Fruit fly (Drosophila melanogaster) whole organism, embryonic: ENCODE results near the gene Drs.

Experiments
- CG10654 ChIP-seq: fragments of 200-800 bp; sonication (Bioruptor generic); optimal IDR thresholded peaks from 2 replicates; lab custom pipeline; 2016; ENCODE audit warnings: missing biosample characterization, missing genetic modification characterization
- CG12236 ChIP-seq: fragments of 200-800 bp; sonication (Bioruptor generic); optimal IDR thresholded peaks from 2 replicates; lab custom pipeline; 2016; ENCODE audit warnings: missing biosample characterization, missing genetic modification characterization
- CG13296 ChIP-seq: fragments of 200-800 bp; sonication (Bioruptor generic); optimal IDR thresholded peaks from 3 replicates; lab custom pipeline; 2018; ENCODE audit warnings: missing biosample characterization, mild to moderate bottlenecking, missing genetic modification characterization
- CG1602 ChIP-seq: fragments of 200-800 bp; sonication (Bioruptor generic); optimal IDR thresholded peaks from 3 replicates; lab custom pipeline; 2016; ENCODE audit warnings: missing biosample characterization, missing genetic modification characterization
- CG1603 ChIP-seq: fragments of 200-800 bp; sonication (Bioruptor generic); optimal IDR thresholded peaks from 2 replicates; lab custom pipeline; 2019; ENCODE audit warnings: missing biosample characterization, mild to moderate bottlenecking, missing genetic modification characterization, moderate library complexity
- CG17385 ChIP-seq: fragments of 200-800 bp; sonication (Bioruptor generic); optimal IDR thresholded peaks from 3 replicates; lab custom pipeline; 2018; ENCODE audit warnings: missing biosample characterization, mild to moderate bottlenecking, missing genetic modification characterization
- CG17912 ChIP-seq: fragments of 200-800 bp; sonication (Bioruptor generic); optimal IDR thresholded peaks from 2 replicates; lab custom pipeline; 2018; ENCODE audit warnings: missing biosample characterization, mild to moderate bottlenecking, missing genetic modification characterization
- CG2875 ChIP-seq: fragments of 200-800 bp; sonication (Bioruptor generic); optimal IDR thresholded peaks from 2 replicates; lab custom pipeline; 2017; ENCODE audit warnings: missing biosample characterization, mild to moderate bottlenecking, missing genetic modification characterization, missing genetic modification reagents
- CG30403 ChIP-seq: fragments of 200-800 bp; sonication (Bioruptor generic); optimal IDR thresholded peaks from 3 replicates; lab custom pipeline; 2016; ENCODE audit warnings: missing biosample characterization, missing genetic modification characterization
- CG34224 ChIP-seq: fragments of 200-800 bp; sonication (Bioruptor generic); IDR thresholded peaks from 3 replicates; pipeline ENCODE4 v1.3.6; 2022; ENCODE audit warnings: missing biosample characterization, missing genetic modification characterization; ENCODE audit not compliant: partially characterized antibody
- CG34422 ChIP-seq: fragments of 200-800 bp; sonication (Bioruptor generic); IDR thresholded peaks from 3 replicates; pipeline ENCODE4 v1.3.6; 2022; ENCODE audit warnings: missing biosample characterization, missing genetic modification characterization
- CG4360 ChIP-seq: fragments of 200-800 bp; sonication (Bioruptor generic); IDR thresholded peaks from 2 replicates; pipeline ENCODE4 v1.3.6; 2022; ENCODE audit warnings: missing biosample characterization, missing genetic modification characterization
- CG4707 ChIP-seq: fragments of 200-800 bp; sonication (Bioruptor generic); optimal IDR thresholded peaks from 2 replicates; lab custom pipeline; 2018; ENCODE audit warnings: missing biosample characterization, mild to moderate bottlenecking, missing genetic modification characterization, moderate library complexity
- CG7271 ChIP-seq: fragments of 200-800 bp; sonication (Bioruptor generic); optimal IDR thresholded peaks from 2 replicates; lab custom pipeline; 2018; ENCODE audit warnings: missing biosample characterization, mild to moderate bottlenecking, missing genetic modification characterization, moderate library complexity
- CG7357 ChIP-seq: fragments of 200-800 bp; sonication (Bioruptor generic); IDR thresholded peaks from 3 replicates; pipeline ENCODE4 v1.3.6; 2022; ENCODE audit warnings: missing biosample characterization, missing genetic modification characterization
- CG7928 ChIP-seq: fragments of 200-800 bp; sonication (Bioruptor generic); optimal IDR thresholded peaks from 2 replicates; lab custom pipeline; 2017; ENCODE audit warnings: missing biosample characterization, mild to moderate bottlenecking, missing genetic modification characterization
- CG7987 ChIP-seq: fragments of 200-800 bp; sonication (Bioruptor generic); optimal IDR thresholded peaks from 2 replicates; lab custom pipeline; 2018; ENCODE audit warnings: missing biosample characterization, mild to moderate bottlenecking, missing genetic modification characterization, moderate library complexity
- CG8944 ChIP-seq: fragments of 200-800 bp; sonication (Bioruptor generic); optimal IDR thresholded peaks from 3 replicates; lab custom pipeline; 2016; ENCODE audit warnings: missing biosample characterization, missing genetic modification characterization
- CTCF ChIP-seq: fragments of 200-800 bp; sonication (Bioruptor generic); optimal IDR thresholded peaks from 2 replicates; lab custom pipeline; 2017; ENCODE audit warnings: missing biosample characterization, mild to moderate bottlenecking, missing genetic modification characterization, moderate library complexity
- CoRest ChIP-seq: fragments of 200-800 bp; sonication (Bioruptor generic); optimal IDR thresholded peaks from 3 replicates; lab custom pipeline; 2018; ENCODE audit warnings: missing biosample characterization, mild to moderate bottlenecking, missing genetic modification characterization, moderate library complexity
- Dad ChIP-seq: fragments of 200-800 bp; sonication (Bioruptor generic); optimal IDR thresholded peaks from 3 replicates; lab custom pipeline; 2016; ENCODE audit warnings: missing biosample characterization, missing genetic modification characterization
- Doc3 ChIP-seq: fragments of 200-800 bp; sonication (Bioruptor generic); IDR thresholded peaks from 3 replicates; pipeline ENCODE4 v1.3.6; 2022; ENCODE audit warnings: missing biosample characterization, missing genetic modification characterization; ENCODE audit not compliant: partially characterized antibody
- NC2β ChIP-seq: fragments of 200-800 bp; sonication (Bioruptor generic); optimal IDR thresholded peaks from 2 replicates; lab custom pipeline; 2016; ENCODE audit warnings: missing biosample characterization, missing genetic modification characterization
- Nf-YA ChIP-seq: fragments of 200-800 bp; sonication (Bioruptor generic); IDR thresholded peaks from 2 replicates; pipeline ENCODE4 v1.3.6; 2022; ENCODE audit warnings: missing biosample characterization, missing genetic modification characterization
- NfI ChIP-seq: fragments of 200-800 bp; sonication (Bioruptor generic); optimal IDR thresholded peaks from 3 replicates; lab custom pipeline; 2018; ENCODE audit warnings: missing biosample characterization, mild to moderate bottlenecking, missing genetic modification characterization, moderate library complexity
- Opbp ChIP-seq: fragments of 200-800 bp; sonication (Bioruptor generic); IDR thresholded peaks from 3 replicates; pipeline ENCODE4 v1.3.6; 2022; ENCODE audit warnings: missing biosample characterization, missing genetic modification characterization; ENCODE audit not compliant: partially characterized antibody
- Spps ChIP-seq: fragments of 200-800 bp; sonication (Bioruptor generic); optimal IDR thresholded peaks from 2 replicates; lab custom pipeline; 2018; ENCODE audit warnings: missing biosample characterization, mild to moderate bottlenecking, missing genetic modification characterization
- Sry-δ ChIP-seq: fragments of 200-800 bp; sonication (Bioruptor generic); optimal IDR thresholded peaks from 2 replicates; lab custom pipeline; 2016; ENCODE audit warnings: missing biosample characterization, missing genetic modification characterization
- ab ChIP-seq: fragments of 200-800 bp; sonication (Bioruptor generic); optimal IDR thresholded peaks from 2 replicates; lab custom pipeline; 2016; ENCODE audit warnings: missing biosample characterization, missing genetic modification characterization
- cg ChIP-seq: fragments of 200-800 bp; sonication (Bioruptor generic); optimal IDR thresholded peaks from 3 replicates; lab custom pipeline; 2019; ENCODE audit warnings: missing biosample characterization, mild to moderate bottlenecking, missing genetic modification characterization, moderate library complexity
- chm ChIP-seq: fragments of 200-800 bp; sonication (Bioruptor generic); IDR thresholded peaks from 2 replicates; pipeline ENCODE4 v1.3.6; 2022; ENCODE audit warnings: missing biosample characterization, missing genetic modification characterization
- ci ChIP-seq: fragments of 200-800 bp; sonication (Bioruptor generic); IDR thresholded peaks from 3 replicates; pipeline ENCODE4 v1.3.6; 2022; ENCODE audit warnings: missing biosample characterization, missing genetic modification characterization
- danr ChIP-seq: fragments of 200-800 bp; sonication (Bioruptor generic); IDR thresholded peaks from 2 replicates; pipeline ENCODE4 v1.3.6; 2022; ENCODE audit warnings: missing biosample characterization, missing genetic modification characterization
- dati ChIP-seq: fragments of 200-800 bp; sonication (Bioruptor generic); IDR thresholded peaks from 2 replicates; pipeline ENCODE4 v1.3.6; 2022; ENCODE audit warnings: missing biosample characterization, missing genetic modification characterization
- emc ChIP-seq: fragments of 200-800 bp; sonication (Bioruptor generic); optimal IDR thresholded peaks from 2 replicates; lab custom pipeline; 2016; ENCODE audit warnings: missing biosample characterization, missing genetic modification characterization
- exex ChIP-seq: fragments of 200-800 bp; sonication (Bioruptor generic); optimal IDR thresholded peaks from 4 replicates; lab custom pipeline; 2018; ENCODE audit warnings: missing biosample characterization, mild to moderate bottlenecking, missing genetic modification characterization, moderate library complexity
- ind ChIP-seq: fragments of 200-800 bp; sonication (Bioruptor generic); optimal IDR thresholded peaks from 3 replicates; lab custom pipeline; 2016; ENCODE audit warnings: missing biosample characterization, missing genetic modification characterization
- mld ChIP-seq: fragments of 200-800 bp; sonication (Bioruptor generic); IDR thresholded peaks from 3 replicates; pipeline ENCODE4 v1.3.6; 2022; ENCODE audit warnings: missing biosample characterization, missing genetic modification characterization; ENCODE audit not compliant: partially characterized antibody
- nau ChIP-seq: fragments of 200-800 bp; sonication (Bioruptor generic); optimal IDR thresholded peaks from 3 replicates; lab custom pipeline; 2017; ENCODE audit warnings: missing biosample characterization, mild to moderate bottlenecking, missing genetic modification characterization, missing genetic modification reagents
- pum ChIP-seq: fragments of 200-800 bp; sonication (Bioruptor generic); optimal IDR thresholded peaks from 2 replicates; lab custom pipeline; 2016; ENCODE audit warnings: missing biosample characterization, missing genetic modification characterization
- rib ChIP-seq: fragments of 200-800 bp; sonication (Bioruptor generic); IDR thresholded peaks from 2 replicates; pipeline ENCODE4 v1.3.6; 2022; ENCODE audit warnings: missing biosample characterization, missing genetic modification characterization
- sens ChIP-seq: fragments of 200-800 bp; sonication (Bioruptor generic); peaks from one replicate; lab custom pipeline; 2016; ENCODE audit warnings: missing biosample characterization, missing genetic modification characterization
- sima ChIP-seq: fragments of 200-800 bp; sonication (Bioruptor generic); optimal IDR thresholded peaks from 2 replicates; lab custom pipeline; 2016; ENCODE audit warnings: missing biosample characterization, missing genetic modification characterization
- slou ChIP-seq: fragments of 200-800 bp; sonication (Bioruptor generic); optimal IDR thresholded peaks from 3 replicates; lab custom pipeline; 2016; ENCODE audit warnings: missing biosample characterization, missing genetic modification characterization
- tgo ChIP-seq: fragments of 200-800 bp; sonication (Bioruptor generic); IDR thresholded peaks from 3 replicates; pipeline ENCODE4 v1.3.6; 2022; ENCODE audit warnings: missing biosample characterization, missing genetic modification characterization
- toy ChIP-seq: fragments of 200-800 bp; sonication (Bioruptor generic); IDR thresholded peaks from 2 replicates; pipeline ENCODE4 v1.3.6; 2022; ENCODE audit warnings: missing biosample characterization, missing genetic modification characterization
- tx ChIP-seq: fragments of 200-800 bp; sonication (Bioruptor generic); optimal IDR thresholded peaks from 2 replicates; lab custom pipeline; 2016; ENCODE audit warnings: missing biosample characterization, missing genetic modification characterization
- unc-4 ChIP-seq: fragments of 200-800 bp; sonication (Bioruptor generic); IDR thresholded peaks from 2 replicates; pipeline ENCODE4 v1.3.6; 2022; ENCODE audit warnings: missing biosample characterization, missing genetic modification characterization; ENCODE audit not compliant: partially characterized antibody
- z ChIP-seq: fragments of 200-800 bp; sonication (Bioruptor generic); IDR thresholded peaks from 3 replicates; pipeline ENCODE4 v1.3.6; 2022; ENCODE audit warnings: missing biosample characterization, missing genetic modification characterization

Drs gene

DNA sequence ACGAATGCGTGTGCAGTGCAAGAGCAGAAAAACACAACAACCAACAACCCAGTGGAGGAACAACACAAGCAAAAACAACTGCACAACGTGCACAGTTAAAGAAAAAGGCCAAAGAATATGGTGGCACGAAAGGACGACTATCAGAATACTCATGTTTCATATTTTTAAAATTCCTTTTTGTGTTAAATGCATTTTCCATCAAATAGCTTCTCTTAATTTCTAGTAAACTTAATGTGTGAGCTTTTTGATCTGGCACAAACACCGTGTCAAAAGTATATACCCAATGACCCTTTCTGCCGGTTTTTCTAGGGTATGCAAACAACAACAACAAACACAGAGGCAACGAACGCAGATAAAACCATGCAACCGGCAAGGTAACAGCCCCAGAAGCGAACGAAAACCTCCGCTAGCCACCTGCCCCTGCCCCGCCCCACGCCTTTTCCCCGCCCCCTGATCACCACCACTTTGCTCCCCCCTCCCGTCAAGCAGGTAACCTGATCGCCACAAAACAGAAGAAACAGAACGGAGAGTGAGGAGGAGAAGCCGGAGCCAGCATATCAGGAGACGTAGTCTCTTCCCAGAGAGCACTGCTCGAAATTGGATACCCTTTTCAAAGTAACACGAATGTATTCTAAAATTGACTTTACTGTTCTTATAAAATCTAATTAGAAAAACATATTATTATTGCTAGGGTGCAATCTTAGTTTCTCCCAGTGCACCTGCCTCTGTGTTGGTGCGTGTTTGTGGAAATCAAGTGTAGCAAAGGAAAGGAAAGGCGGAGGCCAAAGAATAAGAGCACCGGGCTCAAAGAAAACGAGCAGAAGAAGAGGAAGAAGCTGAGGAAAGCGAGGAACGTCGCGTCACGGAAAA, 25.7 kb downstream of the Drs start (continued):
- TF ChIP-seq ab (peak; percentile 90), ci (GFP tag; lab: Robert Waterston, UW) (peak; percentile 97), mld (GFP tag; lab: Robert Waterston, UW) (no peak), sens (GFP tag; lab: Kevin White, UChicago) (peak; percentile 99), Sry-δ (peak; percentile 56), CG1603 (tag; lab: Kevin White, UChicago) (peak; percentile 97), chm (peak; percentile 97), CG7357 (peak; percentile 75), CG17385 (GFP tag; lab: Kevin White, UChicago) (peak; percentile 82), NfI (GFP tag; lab: Kevin White, UChicago) (peak; percentile 85), CG10654 (GFP tag; lab: Kevin White, UChicago) (peak; percentile 59), Spps (tag; lab: Kevin White, UChicago) (peak; percentile 78), CG17912 (GFP tag; lab: Kevin White, UChicago) (no peak), CG13296 (GFP tag; lab: Kevin White, UChicago) (no peak), CG1602 (GFP tag; lab: Kevin White, UChicago) (peak; percentile 96), Doc3 (GFP tag; lab: Robert Waterston, UW) (no peak), CG12236 (peak; percentile 94), CG7987 (GFP tag; lab: Kevin White, UChicago) (no peak), CG30403 (peak; percentile 87), pum (GFP tag; lab: Kevin White, UChicago) (peak; percentile 87), CG34422 (GFP tag; lab: Robert Waterston, UW) (peak; percentile 85), dati (peak; percentile 85), CG2875 (peak; percentile 94), slou (GFP tag; lab: Kevin White, UChicago) (peak; percentile 53), CG4360 (GFP tag; lab: Robert Waterston, UW) (peak; percentile 95), CoRest (tag; lab: Kevin White, UChicago) (peak; percentile 93), tx (GFP tag; lab: Kevin White, UChicago) (peak; percentile 81), toy (GFP tag; lab: Robert Waterston, UW) (peak; percentile 44; the same call in 1 of the 2 replicates), cg (GFP tag; lab: Kevin White, UChicago) (peak; percentile 85), danr (GFP tag; lab: Robert Waterston, UW) (peak; percentile 79), Dad (GFP tag; lab: Kevin White, UChicago) (peak; percentile 82), CG4707 (GFP tag; lab: Kevin White, UChicago) (peak; percentile 86), nau (GFP tag; lab: Kevin White, UChicago) (peak; percentile 75), CG7928 (GFP tag; lab: Kevin White, UChicago) (no peak), tgo (peak; percentile 84), CG7271 (tag; lab: Kevin White, UChicago) (peak; percentile 69), emc (GFP tag; lab: Kevin White, UChicago) (no peak), unc-4 (GFP tag; lab: Robert Waterston, UW) (no peak), NC2β (peak; percentile 94), sima (peak; percentile 59), CTCF (peak; percentile 7), exex (no peak), Nf-YA (GFP tag; lab: Robert Waterston, UW) (peak; percentile 67), z (GFP tag; lab: Robert Waterston, UW) (peak; percentile 67; the same call in 2 of the 3 replicates), ind (GFP tag; lab: Kevin White, UChicago) (peak; percentile 73), CG34224 (GFP tag; lab: Robert Waterston, UW) (no peak), CG8944 (peak; percentile 96), Opbp (0 out of 3 replicates have a peak, but pooled peaks have one; percentile 21), rib (0 out of 2 replicates have a peak, but pooled peaks have one; percentile 25)
